Worm (Caenorhabditis elegans) whole organism, L3 larva: ENCODE results near the gene gtap-1.

Experiments used
- ceh-28 ChIP-seq: fragments of 150-350 bp; optimal IDR thresholded peaks from 2 replicates; lab custom pipeline; 2014; ENCODE audit warnings: missing biosample characterization, missing genetic modification reagents, missing genetic modification characterization
- fkh-10 ChIP-seq: sonication (generic microtip); optimal IDR thresholded peaks from 2 replicates; lab custom pipeline; 2017; ENCODE audit warnings: missing biosample characterization, missing genetic modification reagents, missing genetic modification characterization
- lsy-12 ChIP-seq: sonication (generic microtip); optimal IDR thresholded peaks from 2 replicates; lab custom pipeline; 2016; ENCODE audit warnings: mild to moderate bottlenecking, missing genetic modification characterization, missing compliant biosample characterization
- nhr-25 ChIP-seq: sonication (generic microtip); optimal IDR thresholded peaks from 2 replicates; lab custom pipeline; 2017; ENCODE audit warnings: missing biosample characterization, missing genetic modification characterization
- nhr-28 ChIP-seq: fragments of 150-350 bp; optimal IDR thresholded peaks from 2 replicates; lab custom pipeline; 2014; ENCODE audit warnings: missing biosample characterization, missing genetic modification characterization
- pha-4 ChIP-seq: fragments of 150-350 bp; optimal IDR thresholded peaks from 2 replicates; lab custom pipeline; 2014; ENCODE audit warnings: missing biosample characterization, missing genetic modification reagents, missing genetic modification characterization

- TF ChIP-seq ceh-28 (tag; lab: Kevin White, UChicago) (no peak), pha-4 (tag; lab: Kevin White, UChicago) (no peak), nhr-25 (tag; lab: Kevin White, UChicago) (no peak), fkh-10 (no peak), nhr-28 (no peak), lsy-12 (tag; lab: Kevin White, UChicago) (no peak)
These were observed 39.4 kb upstream of the gtap-1 start for ce11 chrII:5872414-5872813.
